Worm (Caenorhabditis elegans) whole organism, L1 larva: ENCODE measurements around the gene F44E2.9.

Source experiments
- C34B4.2 ChIP-seq: sonication (generic microtip); optimal IDR thresholded peaks from 2 replicates; lab custom pipeline; 2017; ENCODE audit warnings: mild to moderate bottlenecking, missing genetic modification characterization, missing compliant biosample characterization
- F16B12.6 ChIP-seq: fragments of 150-350 bp; optimal IDR thresholded peaks from 2 replicates; lab custom pipeline; 2014; ENCODE audit warnings: missing biosample characterization, missing genetic modification characterization
- ama-1 ChIP-seq: fragments of 150-350 bp; optimal IDR thresholded peaks from 2 replicates; lab custom pipeline; 2014
- ceh-63 ChIP-seq: fragments of 200-800 bp; sonication (Bioruptor generic); optimal IDR thresholded peaks from 2 replicates; lab custom pipeline; 2018; ENCODE audit warnings: mild to moderate bottlenecking, missing genetic modification characterization, missing compliant biosample characterization
- ceh-8 ChIP-seq: fragments of 200-800 bp; sonication (Bioruptor generic); optimal IDR thresholded peaks from 2 replicates; lab custom pipeline; 2018; ENCODE audit warnings: mild to moderate bottlenecking, missing genetic modification characterization, moderate library complexity, missing compliant biosample characterization
- ceh-82 ChIP-seq, 3 experiments: fragments of 150-350 bp in 1 of 3; sonication (generic microtip) in 2 of 3; optimal IDR thresholded peaks; 2 replicates each; lab custom pipeline; 2014 to 2017; ENCODE audit warnings: missing biosample characterization in 3 of 3, missing genetic modification characterization in 3 of 3
- ces-1 ChIP-seq: fragments of 150-350 bp; optimal IDR thresholded peaks from 2 replicates; lab custom pipeline; 2014; ENCODE audit warnings: missing biosample characterization, missing genetic modification reagents, missing genetic modification characterization
- dpl-1 ChIP-seq, 3 experiments: fragments of 150-350 bp in 2 of 3; sonication (generic microtip) in 1 of 3; optimal IDR thresholded peaks; 2 replicates each; lab custom pipeline; 2014 to 2017; ENCODE audit warnings: missing biosample characterization in 3 of 3, missing genetic modification characterization in 3 of 3, missing genetic modification reagents in 3 of 3
- dsc-1 ChIP-seq: sonication (generic microtip); optimal IDR thresholded peaks from 2 replicates; lab custom pipeline; 2016; ENCODE audit warnings: mild to moderate bottlenecking, missing genetic modification characterization, missing compliant biosample characterization
- efl-1 ChIP-seq, 4 experiments: fragments of 150-350 bp; optimal IDR thresholded peaks in 3 of 4; peaks in 1 of 4; 1 replicate in 1 of 4; 2 replicates in 3 of 4; lab custom pipeline; 2014; ENCODE audit warnings: missing biosample characterization in 2 of 4, missing genetic modification characterization in 2 of 4, missing genetic modification reagents in 2 of 4
- egl-13 ChIP-seq: sonication (generic microtip); optimal IDR thresholded peaks from 2 replicates; lab custom pipeline; 2016; ENCODE audit warnings: missing genotype, missing genetic modification reagents, missing genetic modification characterization, missing compliant biosample characterization
- fkh-4 ChIP-seq: sonication (generic microtip); optimal IDR thresholded peaks from 2 replicates; lab custom pipeline; 2016; ENCODE audit warnings: missing compliant biosample characterization, missing genetic modification characterization, borderline replicate concordance
- fkh-8 ChIP-seq: sonication (generic microtip); optimal IDR thresholded peaks from 2 replicates; lab custom pipeline; 2016; ENCODE audit warnings: mild to moderate bottlenecking, missing genetic modification characterization, missing compliant biosample characterization
- grh-1 ChIP-seq: fragments of 200-800 bp; sonication (Bioruptor generic); IDR thresholded peaks from 2 replicates; pipeline ENCODE4 v1.3.6; 2022; ENCODE audit warnings: missing genetic modification reagents, missing genetic modification characterization, missing compliant biosample characterization
- hlh-17 ChIP-seq: fragments of 200-800 bp; sonication (Bioruptor generic); optimal IDR thresholded peaks from 2 replicates; lab custom pipeline; 2018; ENCODE audit warnings: missing genetic modification characterization, mild to moderate bottlenecking, missing compliant biosample characterization, moderate library complexity, borderline replicate concordance
- hlh-4 ChIP-seq: sonication (generic microtip); optimal IDR thresholded peaks from 2 replicates; lab custom pipeline; 2016; ENCODE audit warnings: mild to moderate bottlenecking, missing genetic modification characterization, missing compliant biosample characterization
- hpl-2 ChIP-seq: fragments of 150-350 bp; optimal IDR thresholded peaks from 2 replicates; lab custom pipeline; 2014; ENCODE audit warnings: missing biosample characterization, missing genetic modification reagents, missing genetic modification characterization
- irx-1 ChIP-seq: sonication (generic microtip); optimal IDR thresholded peaks from 2 replicates; lab custom pipeline; 2016; ENCODE audit warnings: missing genetic modification characterization, missing compliant biosample characterization
- isw-1 ChIP-seq: fragments of 200-800 bp; sonication (Bioruptor generic); IDR thresholded peaks from 2 replicates; pipeline ENCODE4 v1.3.6; 2022; ENCODE audit warnings: missing genetic modification characterization, missing compliant biosample characterization
- jun-1 ChIP-seq: fragments of 150-350 bp; optimal IDR thresholded peaks from 2 replicates; lab custom pipeline; 2014; ENCODE audit warnings: missing biosample characterization, missing genetic modification reagents, missing genetic modification characterization
- lin-13 ChIP-seq: fragments of 150-350 bp; optimal IDR thresholded peaks from 2 replicates; lab custom pipeline; 2014; ENCODE audit warnings: missing biosample characterization, missing genetic modification reagents, missing genetic modification characterization
- lin-14 ChIP-seq: fragments of 200-800 bp; sonication (Bioruptor generic); optimal IDR thresholded peaks from 2 replicates; lab custom pipeline; 2018; ENCODE audit warnings: mild to moderate bottlenecking, missing genetic modification characterization, moderate library complexity, missing compliant biosample characterization
- lin-15B ChIP-seq: fragments of 150-350 bp; sonication (generic microtip); optimal IDR thresholded peaks from 3 replicates; lab custom pipeline; 2014; ENCODE audit warnings: missing biosample characterization, missing genetic modification characterization
- lin-39 ChIP-seq: fragments of 150-350 bp; optimal IDR thresholded peaks from 2 replicates; lab custom pipeline; 2014; ENCODE audit warnings: missing biosample characterization, missing genetic modification reagents, missing genetic modification characterization
- mdl-1 ChIP-seq, 2 experiments: fragments of 150-350 bp; optimal IDR thresholded peaks; 2 replicates each; lab custom pipeline; 2014 to 2017; ENCODE audit warnings: missing biosample characterization in 2 of 2, missing genetic modification characterization in 2 of 2, inconsistent platforms in 1 of 2
- mef-2 ChIP-seq: fragments of 150-350 bp; optimal IDR thresholded peaks from 2 replicates; lab custom pipeline; 2014; ENCODE audit warnings: missing biosample characterization, missing genetic modification characterization
- nhr-12 ChIP-seq: sonication (generic microtip); optimal IDR thresholded peaks from 2 replicates; lab custom pipeline; 2017; ENCODE audit warnings: missing biosample characterization, missing genetic modification characterization
- nhr-19 ChIP-seq: fragments of 200-800 bp; sonication (Bioruptor generic); conservative IDR thresholded peaks from 2 replicates; pipeline ENCODE4 v1.3.6; 2022; ENCODE audit warnings: missing genetic modification characterization, missing compliant biosample characterization
- nhr-237 ChIP-seq: fragments of 150-350 bp; optimal IDR thresholded peaks from 2 replicates; lab custom pipeline; 2014; ENCODE audit warnings: missing biosample characterization, missing genetic modification characterization
- nhr-28 ChIP-seq: fragments of 150-350 bp; optimal IDR thresholded peaks from 2 replicates; lab custom pipeline; 2014; ENCODE audit warnings: missing biosample characterization, missing genetic modification characterization
- nhr-71 ChIP-seq: sonication (generic microtip); optimal IDR thresholded peaks from 2 replicates; lab custom pipeline; 2016; ENCODE audit warnings: mild to moderate bottlenecking, missing genetic modification characterization, moderate library complexity, missing compliant biosample characterization
- nhr-76 ChIP-seq: sonication (generic microtip); optimal IDR thresholded peaks from 2 replicates; lab custom pipeline; 2017; ENCODE audit warnings: missing biosample characterization, missing genetic modification characterization
- nhr-84 ChIP-seq: sonication (generic microtip); optimal IDR thresholded peaks from 2 replicates; lab custom pipeline; 2017; ENCODE audit warnings: missing biosample characterization, missing genetic modification characterization
- nhr-85 ChIP-seq: sonication (generic microtip); peaks from one replicate; lab custom pipeline; 2016; ENCODE audit warnings: missing genetic modification characterization, inconsistent platforms, missing compliant biosample characterization
- nhr-90 ChIP-seq: sonication (generic microtip); optimal IDR thresholded peaks from 2 replicates; lab custom pipeline; 2016; ENCODE audit warnings: mild to moderate bottlenecking, missing genetic modification characterization, missing compliant biosample characterization; ENCODE audit not compliant: poor library complexity
- pag-3 ChIP-seq: sonication (generic microtip); optimal IDR thresholded peaks from 2 replicates; lab custom pipeline; 2017; ENCODE audit warnings: missing genetic modification characterization, mild to moderate bottlenecking, missing compliant biosample characterization, antibody characterized with exemption, borderline replicate concordance; ENCODE audit not compliant: insufficient read depth
- pax-3 ChIP-seq: fragments of 200-800 bp; sonication (Bioruptor generic); optimal IDR thresholded peaks from 2 replicates; lab custom pipeline; 2018; ENCODE audit warnings: mild to moderate bottlenecking, missing genetic modification characterization, moderate library complexity, missing compliant biosample characterization
- rnt-1 ChIP-seq: sonication (generic microtip); optimal IDR thresholded peaks from 2 replicates; lab custom pipeline; 2016; ENCODE audit warnings: mild to moderate bottlenecking, missing genetic modification characterization, moderate library complexity, missing compliant biosample characterization
- sox-4 ChIP-seq: sonication (generic microtip); optimal IDR thresholded peaks from 2 replicates; lab custom pipeline; 2016; ENCODE audit warnings: missing genetic modification characterization, missing compliant biosample characterization
- sup-37 ChIP-seq: fragments of 200-800 bp; sonication (Bioruptor generic); optimal IDR thresholded peaks from 2 replicates; lab custom pipeline; 2018; ENCODE audit warnings: mild to moderate bottlenecking, missing genetic modification characterization, missing compliant biosample characterization
- unc-62 ChIP-seq: fragments of 150-350 bp; optimal IDR thresholded peaks from 2 replicates; lab custom pipeline; 2014; ENCODE audit warnings: missing biosample characterization, missing genetic modification reagents, missing genetic modification characterization
- unc-98 ChIP-seq: fragments of 200-800 bp; sonication (Bioruptor generic); IDR thresholded peaks from 2 replicates; pipeline ENCODE4 v1.3.6; 2022; ENCODE audit warnings: missing genetic modification characterization, missing compliant biosample characterization
- xbp-1 ChIP-seq: sonication (generic microtip); optimal IDR thresholded peaks from 2 replicates; lab custom pipeline; 2016; ENCODE audit warnings: missing genetic modification characterization, missing compliant biosample characterization
- zag-1 ChIP-seq: fragments of 150-350 bp; optimal IDR thresholded peaks from 2 replicates; lab custom pipeline; 2014; ENCODE audit warnings: missing biosample characterization, missing genetic modification characterization
- ztf-11 ChIP-seq, 2 experiments: sonication (generic microtip); optimal IDR thresholded peaks; 2 replicates each; lab custom pipeline; 2016 to 2017; ENCODE audit warnings: missing genetic modification characterization in 2 of 2, missing biosample characterization in 1 of 2, missing compliant biosample characterization in 1 of 2
- ztf-4 ChIP-seq: fragments of 150-350 bp; optimal IDR thresholded peaks from 2 replicates; lab custom pipeline; 2014; ENCODE audit warnings: missing biosample characterization, missing genetic modification characterization

F44E2.9 gene

DNA sequence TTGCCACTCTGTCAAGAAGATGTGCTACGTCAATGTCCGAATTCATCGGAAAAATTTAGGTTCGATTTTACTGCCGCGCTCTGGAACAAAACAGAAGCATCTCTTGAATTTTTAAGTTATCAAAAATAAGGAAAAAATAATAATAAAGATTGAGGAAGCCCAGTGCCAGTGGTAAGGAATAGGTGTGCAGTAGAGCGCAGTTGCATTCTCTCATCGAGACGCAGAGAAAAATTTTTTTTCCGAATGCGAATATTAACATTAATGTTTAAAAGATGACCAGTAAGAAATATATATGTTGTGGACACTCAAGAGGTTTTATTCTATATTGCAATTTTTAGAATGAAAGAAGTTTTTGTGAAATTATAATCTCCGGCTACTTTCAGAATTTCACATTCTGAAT lies 2.6 kb downstream of the F44E2.9 start (continued):
- TF ChIP-seq lin-15B (tag; lab: Kevin White, UChicago) (peak; percentile 63), hpl-2 (no peak), zag-1 (tag; lab: Kevin White, UChicago) (no peak), ceh-8 (no peak), fkh-8 (tag; lab: Kevin White, UChicago) (peak; percentile 1), nhr-12 (tag; lab: Kevin White, UChicago) (no peak), grh-1 (GFP tag; lab: Robert Waterston, UW) (no peak), nhr-84 (no peak), ceh-63 (GFP tag; lab: Kevin White, UChicago) (no peak), F16B12.6 (tag; lab: Kevin White, UChicago) (peak; percentile 18), pax-3 (tag; lab: Kevin White, UChicago) (no peak), ces-1 (GFP tag; lab: Kevin White, UChicago) (no peak), xbp-1 (tag; lab: Kevin White, UChicago) (peak; percentile 48), pag-3 (tag; lab: Kevin White, UChicago) (no peak), jun-1 (tag; lab: Kevin White, UChicago) (no peak), nhr-90 (tag; lab: Kevin White, UChicago) (peak; percentile 52), isw-1 (GFP tag; lab: Robert Waterston, UW) (peak; percentile 2; the same call in 1 of the 2 replicates), sox-4 (tag; lab: Kevin White, UChicago) (no peak), egl-13 (tag; lab: Kevin White, UChicago) (peak; percentile 29), lin-39 (no peak), dpl-1 (GFP tag; optimal IDR thresholded peaks at IDR 0.05; lab: Kevin White, UChicago) (peak; percentile 67 to 80 (median 72)), nhr-19 (GFP tag; lab: Robert Waterston, UW) (peak; percentile 35; the same call in 1 of the 2 replicates), irx-1 (tag; lab: Kevin White, UChicago) (peak; percentile 23), hlh-17 (GFP tag; lab: Kevin White, UChicago) (no peak), nhr-71 (tag; lab: Kevin White, UChicago) (peak; percentile 70), nhr-85 (tag; lab: Kevin White, UChicago) (peak; percentile 70), dsc-1 (tag; lab: Kevin White, UChicago) (no peak), nhr-237 (tag; lab: Kevin White, UChicago) (no peak), nhr-76 (tag; lab: Kevin White, UChicago) (no peak), fkh-4 (no peak), hlh-4 (no peak), sup-37 (GFP tag; lab: Kevin White, UChicago) (no peak), ceh-82 (tag; optimal IDR thresholded peaks at IDR 0.05; lab: Kevin White, UChicago) (peak; percentile 15 to 43 (median 17)), ztf-4 (no peak), lin-13 (GFP tag; lab: Kevin White, UChicago) (no peak), C34B4.2 (tag; lab: Kevin White, UChicago) (no peak), nhr-28 (tag; lab: Kevin White, UChicago) (no peak), unc-98 (no peak), unc-62 (no peak), mef-2 (tag; lab: Kevin White, UChicago) (no peak), lin-14 (no peak), efl-1 (optimal IDR thresholded peaks at IDR 0.05; lab: Kevin White, UChicago) (peak; percentile 75 to 76), efl-1 (GFP tag; optimal IDR thresholded peaks at IDR 0.05 in 1 of 2; lab: Kevin White, UChicago) (peak; percentile 75 to 96), ama-1 (lab: Kevin White, UChicago) (no peak), rnt-1 (tag; lab: Kevin White, UChicago) (peak; percentile 70), ztf-11 (tag; optimal IDR thresholded peaks at IDR 0.05; lab: Kevin White, UChicago) (no peak), mdl-1 (tag; optimal IDR thresholded peaks at IDR 0.05; lab: Kevin White, UChicago) (peak in 1 of 2 experiments; percentile 15)
